Worm (Caenorhabditis elegans) whole organism, young adult: ENCODE measurements around the gene txt-10.

Experiments
- F39B2.1 ChIP-seq: fragments of 200-800 bp; sonication (Bioruptor generic); IDR thresholded peaks from 2 replicates; pipeline ENCODE4 v1.3.6; 2022; ENCODE audit warnings: missing genetic modification reagents, missing genetic modification characterization, missing compliant biosample characterization
- F55B11.4 ChIP-seq: sonication (generic microtip); optimal IDR thresholded peaks from 2 replicates; lab custom pipeline; 2016; ENCODE audit warnings: missing compliant biosample characterization, missing genetic modification characterization, borderline replicate concordance; ENCODE audit not compliant: insufficient read depth
- ama-1 ChIP-seq, 3 experiments: fragments of 150-350 bp in 1 of 3; sonication (generic microtip) in 2 of 3; optimal IDR thresholded peaks; 2 replicates each; lab custom pipeline; 2014 to 2018; ENCODE audit warnings: missing biosample characterization in 2 of 3, missing genetic modification characterization in 2 of 3, missing genetic modification reagents in 2 of 3
- atf-7 ChIP-seq: sonication (generic microtip); optimal IDR thresholded peaks from 2 replicates; lab custom pipeline; 2017; ENCODE audit warnings: mild to moderate bottlenecking, missing genetic modification characterization, missing compliant biosample characterization
- attf-5 ChIP-seq: fragments of 200-800 bp; sonication (Bioruptor generic); optimal IDR thresholded peaks from 2 replicates; lab custom pipeline; 2018; ENCODE audit warnings: mild to moderate bottlenecking, missing genetic modification characterization, missing compliant biosample characterization
- cebp-1 ChIP-seq, 2 experiments: fragments of 200-800 bp in 1 of 2; sonication (Bioruptor generic) in 1 of 2; sonication (generic microtip) in 1 of 2; IDR thresholded peaks in 1 of 2; optimal IDR thresholded peaks in 1 of 2; 2 replicates each; pipeline versions ENCODE4 v1.3.6 to Lab custom; 2017 to 2022; ENCODE audit warnings: missing compliant biosample characterization in 2 of 2, missing genetic modification characterization in 2 of 2, mild to moderate bottlenecking in 1 of 2, missing genetic modification reagents in 1 of 2, moderate library complexity in 1 of 2
- ceh-27 ChIP-seq: fragments of 200-800 bp; sonication (Bioruptor generic); optimal IDR thresholded peaks from 2 replicates; lab custom pipeline; 2018; ENCODE audit warnings: mild to moderate bottlenecking, missing genetic modification characterization, moderate library complexity, missing compliant biosample characterization
- ceh-40 ChIP-seq: fragments of 200-800 bp; sonication (Bioruptor generic); IDR thresholded peaks from 2 replicates; pipeline ENCODE4 v1.3.6; 2022; ENCODE audit warnings: missing genetic modification characterization, missing compliant biosample characterization
- ceh-91 ChIP-seq: fragments of 200-800 bp; sonication (Bioruptor generic); IDR thresholded peaks from 2 replicates; pipeline ENCODE4 v1.3.6; 2022; ENCODE audit warnings: missing genetic modification reagents, missing genetic modification characterization, missing compliant biosample characterization
- die-1 ChIP-seq: sonication (generic microtip); optimal IDR thresholded peaks from 2 replicates; lab custom pipeline; 2016; ENCODE audit warnings: missing genotype, mild to moderate bottlenecking, missing genetic modification characterization, missing compliant biosample characterization
- dpff-1 ChIP-seq: sonication (generic microtip); optimal IDR thresholded peaks from 2 replicates; lab custom pipeline; 2017; ENCODE audit warnings: mild to moderate bottlenecking, missing genetic modification characterization, missing compliant biosample characterization
- dpl-1 ChIP-seq: fragments of 150-350 bp; optimal IDR thresholded peaks from 2 replicates; lab custom pipeline; 2014; ENCODE audit warnings: missing biosample characterization, missing genetic modification reagents, missing genetic modification characterization
- egl-18 ChIP-seq: fragments of 200-800 bp; sonication (Bioruptor generic); IDR thresholded peaks from 2 replicates; pipeline ENCODE4 v1.3.6; 2022; ENCODE audit warnings: missing genetic modification reagents, missing genetic modification characterization, missing compliant biosample characterization
- egrh-3 ChIP-seq: fragments of 200-800 bp; sonication (Bioruptor generic); IDR thresholded peaks from 2 replicates; pipeline ENCODE4 v1.3.6; 2022; ENCODE audit warnings: missing genetic modification reagents, missing genetic modification characterization, missing compliant biosample characterization
- fkh-3 ChIP-seq: sonication (generic microtip); optimal IDR thresholded peaks from 2 replicates; lab custom pipeline; 2016; ENCODE audit warnings: mild to moderate bottlenecking, missing genetic modification characterization, missing compliant biosample characterization
- hlh-12 ChIP-seq: sonication (generic microtip); optimal IDR thresholded peaks from 2 replicates; lab custom pipeline; 2016; ENCODE audit warnings: missing genetic modification characterization, missing compliant biosample characterization
- hmg-1.2 ChIP-seq: fragments of 200-800 bp; sonication (Bioruptor generic); IDR thresholded peaks from 2 replicates; pipeline ENCODE4 v1.3.6; 2022; ENCODE audit warnings: missing genetic modification reagents, missing genetic modification characterization, missing compliant biosample characterization
- lag-1 ChIP-seq: fragments of 200-800 bp; sonication (Bioruptor generic); IDR thresholded peaks from 2 replicates; pipeline ENCODE4 v1.3.6; 2022; ENCODE audit warnings: missing genetic modification reagents, missing genetic modification characterization, missing compliant biosample characterization
- lin-26 ChIP-seq: fragments of 200-800 bp; sonication (Bioruptor generic); IDR thresholded peaks from 2 replicates; pipeline ENCODE4 v1.3.6; 2022; ENCODE audit warnings: missing genetic modification reagents, missing genetic modification characterization, missing compliant biosample characterization
- lin-54 ChIP-seq: fragments of 200-800 bp; sonication (Bioruptor generic); optimal IDR thresholded peaks from 2 replicates; lab custom pipeline; 2018; ENCODE audit warnings: mild to moderate bottlenecking, missing genetic modification characterization, missing compliant biosample characterization
- lsy-27 ChIP-seq: sonication (generic microtip); optimal IDR thresholded peaks from 2 replicates; lab custom pipeline; 2017; ENCODE audit warnings: missing genetic modification characterization, mild to moderate bottlenecking, missing compliant biosample characterization, antibody characterized with exemption, missing genotype, borderline replicate concordance; ENCODE audit not compliant: insufficient read depth
- madf-3 ChIP-seq: fragments of 200-800 bp; sonication (Bioruptor generic); IDR thresholded peaks from 2 replicates; pipeline ENCODE4 v1.3.6; 2022; ENCODE audit warnings: missing genetic modification reagents, missing genetic modification characterization, missing compliant biosample characterization
- madf-6 ChIP-seq: fragments of 200-800 bp; sonication (Bioruptor generic); IDR thresholded peaks from 2 replicates; pipeline ENCODE4 v1.3.6; 2022; ENCODE audit warnings: missing genetic modification reagents, missing genetic modification characterization, missing compliant biosample characterization
- mcd-1 ChIP-seq: fragments of 200-800 bp; sonication (Bioruptor generic); IDR thresholded peaks from 2 replicates; pipeline ENCODE4 v1.3.6; 2022; ENCODE audit warnings: missing genetic modification reagents, missing genetic modification characterization, missing compliant biosample characterization
- nfyb-1 ChIP-seq: fragments of 200-800 bp; sonication (Bioruptor generic); IDR thresholded peaks from 2 replicates; pipeline ENCODE4 v1.3.6; 2022; ENCODE audit warnings: missing genetic modification reagents, missing genetic modification characterization, missing compliant biosample characterization
- nhr-80 ChIP-seq: sonication (generic microtip); optimal IDR thresholded peaks from 2 replicates; lab custom pipeline; 2016; ENCODE audit warnings: missing genetic modification characterization, missing compliant biosample characterization
- nhr-90 ChIP-seq: sonication (generic microtip); optimal IDR thresholded peaks from 2 replicates; lab custom pipeline; 2016; ENCODE audit warnings: missing genotype, mild to moderate bottlenecking, missing genetic modification characterization, missing compliant biosample characterization
- rcor-1 ChIP-seq: fragments of 200-800 bp; sonication (Bioruptor generic); IDR thresholded peaks from 2 replicates; pipeline ENCODE4 v1.3.6; 2022; ENCODE audit warnings: missing genetic modification reagents, missing genetic modification characterization, missing compliant biosample characterization
- repo-1 ChIP-seq: sonication (generic microtip); optimal IDR thresholded peaks from 2 replicates; lab custom pipeline; 2017; ENCODE audit warnings: mild to moderate bottlenecking, missing genetic modification characterization, missing compliant biosample characterization
- rpc-1 ChIP-seq, 2 experiments: fragments of 150-350 bp in 1 of 2; sonication (generic microtip) in 1 of 2; optimal IDR thresholded peaks; 2 replicates each; lab custom pipeline; 2014 to 2018; ENCODE audit warnings: missing biosample characterization in 1 of 2, missing genetic modification characterization in 1 of 2, missing genetic modification reagents in 1 of 2, missing genotype in 1 of 2
- tbp1 ChIP-seq: fragments of 200-800 bp; sonication (Bioruptor generic); optimal IDR thresholded peaks from 2 replicates; lab custom pipeline; 2018; ENCODE audit warnings: mild to moderate bottlenecking, missing genetic modification characterization, missing compliant biosample characterization
- tbx-9 ChIP-seq: sonication (generic microtip); optimal IDR thresholded peaks from 2 replicates; lab custom pipeline; 2016; ENCODE audit warnings: borderline replicate concordance, missing genetic modification characterization, inconsistent platforms, missing compliant biosample characterization
- tlf-1 ChIP-seq: fragments of 200-800 bp; sonication (Bioruptor generic); optimal IDR thresholded peaks from 2 replicates; lab custom pipeline; 2018; ENCODE audit warnings: mild to moderate bottlenecking, missing genetic modification characterization, missing compliant biosample characterization
- unc-62 ChIP-seq: fragments of 150-350 bp; optimal IDR thresholded peaks from 2 replicates; lab custom pipeline; 2014; ENCODE audit warnings: missing biosample characterization, missing genetic modification reagents, missing genetic modification characterization
- zfh-2 ChIP-seq: fragments of 200-800 bp; sonication (Bioruptor generic); conservative IDR thresholded peaks from 2 replicates; pipeline ENCODE4 v1.3.6; 2022; ENCODE audit warnings: missing genetic modification reagents, missing genetic modification characterization, missing compliant biosample characterization
- ztf-18 ChIP-seq: sonication (generic microtip); optimal IDR thresholded peaks from 2 replicates; lab custom pipeline; 2016; ENCODE audit warnings: missing genotype, mild to moderate bottlenecking, missing genetic modification characterization, missing compliant biosample characterization
- ztf-22 ChIP-seq: fragments of 200-800 bp; sonication (Bioruptor generic); optimal IDR thresholded peaks from 2 replicates; lab custom pipeline; 2018; ENCODE audit warnings: mild to moderate bottlenecking, missing genetic modification characterization, moderate library complexity, missing compliant biosample characterization

txt-10 gene

DNA sequence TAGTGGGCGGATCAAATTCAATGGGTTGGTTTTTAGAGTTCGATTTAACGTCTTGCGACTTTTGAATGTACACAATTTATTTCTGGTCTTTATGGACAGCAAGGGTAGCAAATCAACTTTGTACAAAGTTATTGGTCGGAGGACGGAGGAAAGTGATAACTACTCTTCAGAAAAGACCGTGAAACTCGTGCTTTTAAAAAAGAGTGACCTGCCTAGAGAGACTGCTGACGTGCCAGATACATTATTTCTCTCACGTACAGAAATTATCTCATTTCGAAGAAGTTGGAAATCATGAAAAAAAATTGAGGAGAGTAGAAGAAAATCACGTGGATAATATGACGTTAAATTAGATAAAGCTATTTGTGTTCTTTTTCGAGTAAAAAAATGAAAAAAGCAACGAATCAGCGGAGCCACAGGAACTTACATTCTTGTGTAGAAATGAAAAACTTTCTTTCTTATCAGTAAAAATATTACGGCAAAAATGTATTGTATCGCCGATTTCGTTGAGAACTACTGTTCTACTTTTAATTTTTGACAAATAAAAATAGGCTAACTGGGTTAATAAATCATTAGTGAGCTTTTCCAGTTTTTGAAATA, 3.6 kb upstream of the txt-10 start, which contains the start of gene ppm-1.A:
ppm-1.A (minus strand) TSS at position 294 of the 597 bp plus-strand sequence.
- TF ChIP-seq tbp1 (GFP tag; lab: Kevin White, UChicago): peak; percentile 25
- TF ChIP-seq attf-5 (GFP tag; lab: Kevin White, UChicago): peak; percentile 20
- 0 out of 2 replicates have a peak, but pooled peaks have one; percentile 35 for TF ChIP-seq nfyb-1 (GFP tag; lab: Robert Waterston, UW)
- TF ChIP-seq lag-1 (GFP tag; lab: Robert Waterston, UW): no peak
- peak; percentile 21 for TF ChIP-seq nhr-80 (tag; lab: Kevin White, UChicago)
- no peak for TF ChIP-seq egl-18
- no peak for TF ChIP-seq rpc-1 (optimal IDR thresholded peaks at IDR 0.05; lab: Kevin White, UChicago)
- no peak for TF ChIP-seq rpc-1 (tag; optimal IDR thresholded peaks at IDR 0.05; lab: Kevin White, UChicago)
- TF ChIP-seq lsy-27 (tag; lab: Kevin White, UChicago): no peak
- TF ChIP-seq fkh-3: no peak
- TF ChIP-seq, all 124 proteins: peak for 4

DNA sequence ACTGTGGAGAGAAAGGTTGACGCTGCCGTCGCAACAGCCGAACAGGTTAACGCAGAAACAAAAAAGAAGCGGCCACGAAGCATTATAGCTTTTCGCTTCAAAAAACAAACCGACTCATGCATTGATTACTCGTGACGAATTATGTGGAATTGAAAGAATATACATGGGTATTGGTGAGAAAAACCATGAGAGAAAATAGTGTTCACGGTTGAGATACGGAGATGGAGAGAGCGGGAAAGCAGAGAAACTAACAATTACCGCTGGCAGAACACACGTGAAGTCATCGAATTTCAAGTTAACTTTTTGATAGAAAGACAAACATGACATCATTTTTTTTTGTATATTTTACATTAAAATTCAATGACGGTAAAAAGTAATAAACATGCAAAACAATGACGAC, 2.7 kb upstream of the txt-10 start:
- TF ChIP-seq rpc-1 (optimal IDR thresholded peaks at IDR 0.05; lab: Kevin White, UChicago) (no peak), rpc-1 (tag; optimal IDR thresholded peaks at IDR 0.05; lab: Kevin White, UChicago) (no peak), zfh-2 (GFP tag; lab: Robert Waterston, UW) (no peak), F39B2.1 (GFP tag; lab: Robert Waterston, UW) (no peak), cebp-1 (GFP tag; IDR thresholded peaks at IDR 0.05; lab: Robert Waterston, UW) (no peak), cebp-1 (tag; optimal IDR thresholded peaks at IDR 0.05; lab: Kevin White, UChicago) (peak; percentile 49), die-1 (tag; lab: Kevin White, UChicago) (no peak), nhr-90 (tag; lab: Kevin White, UChicago) (no peak), ceh-27 (GFP tag; lab: Kevin White, UChicago) (no peak), nhr-80 (tag; lab: Kevin White, UChicago) (peak; percentile 46), repo-1 (tag; lab: Kevin White, UChicago) (no peak), atf-7 (tag; lab: Kevin White, UChicago) (peak; percentile 39), ama-1 (optimal IDR thresholded peaks at IDR 0.05; lab: Kevin White, UChicago) (peak; percentile 19), ama-1 (GFP tag; optimal IDR thresholded peaks at IDR 0.05; lab: Kevin White, UChicago) (no peak), ceh-40 (GFP tag; lab: Robert Waterston, UW) (no peak), dpff-1 (tag; lab: Kevin White, UChicago) (no peak), ceh-91 (GFP tag; lab: Robert Waterston, UW) (no peak), madf-3 (GFP tag; lab: Robert Waterston, UW) (no peak), dpl-1 (no peak), tbx-9 (no peak), ztf-18 (tag; lab: Kevin White, UChicago) (peak; percentile 34), unc-62 (GFP tag; lab: Kevin White, UChicago) (no peak), lin-54 (GFP tag; lab: Kevin White, UChicago) (peak; percentile 0), ztf-22 (GFP tag; lab: Kevin White, UChicago) (no peak), tlf-1 (GFP tag; lab: Kevin White, UChicago) (no peak), madf-6 (GFP tag; lab: Robert Waterston, UW) (peak; percentile 13; the same call in 1 of the 2 replicates), rcor-1 (GFP tag; lab: Robert Waterston, UW) (no peak), lin-26 (GFP tag; lab: Robert Waterston, UW) (no peak), mcd-1 (GFP tag; lab: Robert Waterston, UW) (peak; percentile 27; the same call in 1 of the 2 replicates), egrh-3 (GFP tag; lab: Robert Waterston, UW) (no peak), hmg-1.2 (GFP tag; lab: Robert Waterston, UW) (peak; percentile 49; the same call in 1 of the 2 replicates), nfyb-1 (GFP tag; lab: Robert Waterston, UW) (0 out of 2 replicates have a peak, but pooled peaks have one; percentile 49), hlh-12 (tag; lab: Kevin White, UChicago) (no peak), F55B11.4 (tag; lab: Kevin White, UChicago) (no peak)
